Worm (Caenorhabditis elegans): ENCODE results near the gene acl-9.

The acl-9 gene

ce11 chrV:6456903-6457302, 3.9 kb downstream of the acl-9 start:
- no peak for TF ChIP-seq rnt-1 (tag; optimal IDR thresholded peaks at IDR 0.05)
- no peak for TF ChIP-seq eyg-1 (tag; optimal IDR thresholded peaks at IDR 0.05)
- TF ChIP-seq dve-1 (tag; optimal IDR thresholded peaks at IDR 0.05) = no peak
- no peak for TF ChIP-seq hlh-30 (tag; optimal IDR thresholded peaks at IDR 0.05; ENCODE audit: insufficient read depth)
- TF ChIP-seq sox-2 (GFP tag; IDR thresholded peaks at IDR 0.05) = no peak
- no peak for TF ChIP-seq ceh-9 (tag; optimal IDR thresholded peaks at IDR 0.05)
- TF ChIP-seq sdc-2 (tag; optimal IDR thresholded peaks at IDR 0.05) = no peak
- no peak for TF ChIP-seq nhr-232 (tag; optimal IDR thresholded peaks at IDR 0.05)
- no peak for TF ChIP-seq pag-3 (tag; optimal IDR thresholded peaks at IDR 0.05; ENCODE audit: borderline replicate concordance)
- no peak for TF ChIP-seq hlh-13 (GFP tag; optimal IDR thresholded peaks at IDR 0.05)
- no peak for TF ChIP-seq npax-4 (tag; optimal IDR thresholded peaks at IDR 0.05)
- peak; percentile 6 for TF ChIP-seq elt-2 (tag; optimal IDR thresholded peaks at IDR 0.05)
- TF ChIP-seq unc-55 (GFP tag; optimal IDR thresholded peaks at IDR 0.05) = peak; percentile 42

DNA sequence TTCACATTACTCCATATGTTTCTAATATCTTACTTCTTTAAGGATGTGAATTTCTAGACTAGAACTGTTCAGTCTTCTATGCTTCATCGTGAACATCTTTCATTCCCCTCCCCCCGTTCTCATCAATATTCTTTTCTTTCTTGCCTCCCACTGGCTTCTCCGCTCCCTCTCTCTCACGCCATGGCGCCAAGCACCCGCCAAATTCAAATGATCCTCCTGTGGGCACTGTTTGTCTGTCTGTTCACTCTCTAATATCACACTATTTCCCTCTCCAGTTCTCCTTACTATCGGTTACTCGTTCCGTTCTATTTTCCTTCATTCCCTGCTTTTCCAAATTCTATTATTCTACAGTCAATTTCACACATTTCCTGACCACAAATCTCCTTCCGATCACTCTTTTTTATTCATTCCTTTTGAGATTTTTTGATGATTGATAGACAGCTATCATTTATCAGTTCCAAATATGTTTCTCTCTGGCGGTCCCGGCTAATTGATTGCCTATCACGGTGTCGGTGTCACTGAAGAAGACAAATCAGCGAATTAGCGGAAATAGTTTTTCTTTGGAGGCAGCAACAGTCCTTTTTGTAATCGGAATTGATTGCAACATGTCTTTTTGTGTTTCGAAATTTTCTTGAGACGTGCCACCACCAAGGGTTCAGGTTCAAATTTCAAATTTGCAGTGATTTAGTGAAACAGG, 5.4 kb downstream of the acl-9 start:
- TF ChIP-seq ceh-22 (tag; optimal IDR thresholded peaks at IDR 0.05) (no peak), elt-4 (tag; optimal IDR thresholded peaks at IDR 0.05) (no peak), fax-1 (tag; optimal IDR thresholded peaks at IDR 0.05) (no peak), pros-1 (tag; optimal IDR thresholded peaks at IDR 0.05) (no peak), eyg-1 (tag; optimal IDR thresholded peaks at IDR 0.05) (no peak), lim-6 (tag; optimal IDR thresholded peaks at IDR 0.05) (no peak), ceh-30 (tag; optimal IDR thresholded peaks at IDR 0.05) (no peak), dve-1 (tag; optimal IDR thresholded peaks at IDR 0.05) (no peak), hlh-30 (tag; optimal IDR thresholded peaks at IDR 0.05; ENCODE audit: insufficient read depth) (no peak), sox-2 (GFP tag; IDR thresholded peaks at IDR 0.05) (no peak), che-1 (tag; optimal IDR thresholded peaks at IDR 0.05) (no peak), hlh-13 (GFP tag; optimal IDR thresholded peaks at IDR 0.05) (no peak), ceh-45 (GFP tag; IDR thresholded peaks at IDR 0.05) (no peak), unc-55 (GFP tag; optimal IDR thresholded peaks at IDR 0.05) (no peak), ceh-6 (GFP tag; optimal IDR thresholded peaks at IDR 0.05) (no peak), nfya-1 (tag; optimal IDR thresholded peaks at IDR 0.05) (no peak), Y22D7AL.16 (tag; optimal IDR thresholded peaks at IDR 0.05) (no peak), pat-9 (tag; optimal IDR thresholded peaks at IDR 0.05) (no peak), ceh-14 (tag; optimal IDR thresholded peaks at IDR 0.05) (no peak), syd-9 (tag; optimal IDR thresholded peaks at IDR 0.05) (no peak)

- TF ChIP-seq hlh-13 (GFP tag; optimal IDR thresholded peaks at IDR 0.05) = no peak
- TF ChIP-seq madf-2 (tag; optimal IDR thresholded peaks at IDR 0.05) = no peak
- TF ChIP-seq ceh-9 (tag; optimal IDR thresholded peaks at IDR 0.05) = no peak
- TF ChIP-seq ttx-3 (tag; optimal IDR thresholded peaks at IDR 0.05) = no peak
- no peak for TF ChIP-seq unc-42 (tag; optimal IDR thresholded peaks at IDR 0.05)
- TF ChIP-seq rnt-1 (tag; optimal IDR thresholded peaks at IDR 0.05) = no peak
- no peak for TF ChIP-seq K02D7.2 (tag; optimal IDR thresholded peaks at IDR 0.05)
- no peak for TF ChIP-seq ceh-45 (GFP tag; IDR thresholded peaks at IDR 0.05)
- TF ChIP-seq sox-2 (GFP tag; IDR thresholded peaks at IDR 0.05) = no peak
- TF ChIP-seq Y22D7AL.16 (tag; optimal IDR thresholded peaks at IDR 0.05) = no peak
- TF ChIP-seq ceh-22 (tag; optimal IDR thresholded peaks at IDR 0.05) = no peak
- no peak for TF ChIP-seq fkh-10 (GFP tag; optimal IDR thresholded peaks at IDR 0.05)
- TF ChIP-seq hlh-6 (tag; optimal IDR thresholded peaks at IDR 0.05) = no peak
- no peak for TF ChIP-seq ceh-34 (tag; optimal IDR thresholded peaks at IDR 0.05)
- no peak for TF ChIP-seq ahr-1 (tag; optimal IDR thresholded peaks at IDR 0.05)
- TF ChIP-seq hlh-30 (tag; optimal IDR thresholded peaks at IDR 0.05; ENCODE audit: insufficient read depth) = no peak
Measured at ce11 chrV:6461250-6461649, 8.2 kb downstream of the acl-9 start.

DNA sequence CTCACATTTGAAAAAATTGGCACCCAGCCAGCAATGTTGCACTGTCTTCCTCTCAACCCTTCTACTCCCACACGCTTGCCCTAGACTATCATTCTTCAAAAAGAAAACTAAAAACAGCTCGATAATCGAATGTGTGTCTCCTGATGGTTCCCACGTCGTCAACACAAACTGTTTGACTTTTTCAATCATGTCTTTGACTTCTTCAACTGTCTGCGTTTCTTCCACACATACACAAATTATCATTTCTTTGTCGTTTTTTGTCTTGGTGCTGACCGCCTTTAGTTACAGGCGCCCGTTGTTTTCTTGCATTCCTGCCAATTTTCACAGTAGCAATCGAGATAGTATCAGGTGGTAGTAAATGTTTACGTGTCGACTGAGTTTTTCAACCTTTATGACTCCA, 9.6 kb downstream of the acl-9 start:
- TF ChIP-seq odd-2 (tag; optimal IDR thresholded peaks at IDR 0.05) = no peak
- no peak for TF ChIP-seq sdc-2 (tag; optimal IDR thresholded peaks at IDR 0.05)
- no peak for TF ChIP-seq hlh-13 (GFP tag; optimal IDR thresholded peaks at IDR 0.05)
- no peak for TF ChIP-seq hlh-30 (tag; optimal IDR thresholded peaks at IDR 0.05; ENCODE audit: insufficient read depth)
- no peak for TF ChIP-seq ttx-3 (tag; optimal IDR thresholded peaks at IDR 0.05)
- no peak for TF ChIP-seq elt-2 (tag; optimal IDR thresholded peaks at IDR 0.05)
